Worm (Caenorhabditis elegans) whole organism, L4 larva: ENCODE measurements around the gene npr-31.

ENCODE experiments used
- F10B5.3 ChIP-seq: sonication (generic microtip); optimal IDR thresholded peaks from 2 replicates; lab custom pipeline; 2016; ENCODE audit warnings: mild to moderate bottlenecking, missing genetic modification characterization, missing compliant biosample characterization
- F26F4.8 ChIP-seq: fragments of 200-800 bp; sonication (Bioruptor generic); conservative IDR thresholded peaks from 2 replicates; pipeline ENCODE4 v1.3.6; 2022; ENCODE audit warnings: missing genetic modification characterization, missing compliant biosample characterization
- F37D6.2 ChIP-seq: sonication (generic microtip); optimal IDR thresholded peaks from 2 replicates; lab custom pipeline; 2016; ENCODE audit warnings: mild to moderate bottlenecking, missing genetic modification characterization, missing compliant biosample characterization
- R02D3.7 ChIP-seq: fragments of 150-350 bp; sonication (generic microtip); optimal IDR thresholded peaks from 3 replicates; lab custom pipeline; 2014; ENCODE audit warnings: missing biosample characterization, missing genetic modification characterization
- T20F7.1 ChIP-seq: fragments of 200-800 bp; sonication (Bioruptor generic); optimal IDR thresholded peaks from 2 replicates; lab custom pipeline; 2018; ENCODE audit warnings: mild to moderate bottlenecking, missing genetic modification characterization, missing compliant biosample characterization
- Y105C5A.15 ChIP-seq: fragments of 200-800 bp; sonication (Bioruptor generic); IDR thresholded peaks from 2 replicates; pipeline ENCODE4 v1.3.6; 2022; ENCODE audit warnings: missing genetic modification characterization, missing compliant biosample characterization
- Y5F2A.4 ChIP-seq: fragments of 200-800 bp; sonication (Bioruptor generic); optimal IDR thresholded peaks from 2 replicates; lab custom pipeline; 2018; ENCODE audit warnings: mild to moderate bottlenecking, missing genetic modification characterization, missing compliant biosample characterization
- arid-1 ChIP-seq: fragments of 200-800 bp; sonication (Bioruptor generic); conservative IDR thresholded peaks from 2 replicates; pipeline ENCODE4 v1.3.6; 2022; ENCODE audit warnings: missing genetic modification reagents, missing genetic modification characterization, missing compliant biosample characterization
- ceh-28 ChIP-seq: fragments of 150-350 bp; optimal IDR thresholded peaks from 2 replicates; lab custom pipeline; 2014; ENCODE audit warnings: missing biosample characterization, missing genetic modification reagents, missing genetic modification characterization
- ceh-32 ChIP-seq: sonication (generic microtip); optimal IDR thresholded peaks from 2 replicates; lab custom pipeline; 2016; ENCODE audit warnings: mild to moderate bottlenecking, missing genetic modification characterization, missing compliant biosample characterization; ENCODE audit not compliant: poor library complexity
- ceh-82 ChIP-seq: sonication (generic microtip); optimal IDR thresholded peaks from 2 replicates; lab custom pipeline; 2017; ENCODE audit warnings: missing biosample characterization, missing genetic modification characterization
- daf-12 ChIP-seq: fragments of 150-350 bp; optimal IDR thresholded peaks from 2 replicates; lab custom pipeline; 2014; ENCODE audit warnings: missing biosample characterization, missing genetic modification reagents, missing genetic modification characterization
- daf-16 ChIP-seq, 3 experiments: sonication (generic microtip); optimal IDR thresholded peaks; 2 replicates each; lab custom pipeline; 2016 to 2017; ENCODE audit warnings: missing genetic modification characterization in 3 of 3, missing genetic modification reagents in 3 of 3, mild to moderate bottlenecking in 2 of 3, missing compliant biosample characterization in 2 of 3, missing biosample characterization in 1 of 3, moderate library complexity in 1 of 3
- daf-19 ChIP-seq: fragments of 200-800 bp; sonication (Bioruptor generic); conservative IDR thresholded peaks from 2 replicates; pipeline ENCODE4 v1.3.6; 2022; ENCODE audit warnings: missing genetic modification characterization, missing compliant biosample characterization
- dmd-6 ChIP-seq: fragments of 200-800 bp; sonication (Bioruptor generic); IDR thresholded peaks from 2 replicates; pipeline ENCODE4 v1.3.6; 2022; ENCODE audit warnings: missing genetic modification reagents, missing genetic modification characterization, missing compliant biosample characterization
- dmd-8 ChIP-seq: fragments of 200-800 bp; sonication (Bioruptor generic); IDR thresholded peaks from 2 replicates; pipeline ENCODE4 v1.3.6; 2022; ENCODE audit warnings: missing genetic modification characterization, missing compliant biosample characterization
- dmd-9 ChIP-seq: fragments of 200-800 bp; sonication (Bioruptor generic); IDR thresholded peaks from 2 replicates; pipeline ENCODE4 v1.3.6; 2022; ENCODE audit warnings: missing genetic modification reagents, missing genetic modification characterization, missing compliant biosample characterization
- dve-1 ChIP-seq: sonication (generic microtip); optimal IDR thresholded peaks from 2 replicates; lab custom pipeline; 2017; ENCODE audit warnings: antibody characterized with exemption, mild to moderate bottlenecking, missing genetic modification characterization, missing compliant biosample characterization; ENCODE audit not compliant: insufficient read depth
- fos-1 ChIP-seq: fragments of 150-350 bp; optimal IDR thresholded peaks from 2 replicates; lab custom pipeline; 2014; ENCODE audit warnings: missing biosample characterization, missing genetic modification characterization
- hlh-11 ChIP-seq: fragments of 200-800 bp; sonication (Bioruptor generic); optimal IDR thresholded peaks from 2 replicates; lab custom pipeline; 2018; ENCODE audit warnings: mild to moderate bottlenecking, missing genetic modification characterization, missing compliant biosample characterization
- hlh-30 ChIP-seq: sonication (generic microtip); optimal IDR thresholded peaks from 2 replicates; lab custom pipeline; 2017; ENCODE audit warnings: antibody characterized with exemption, mild to moderate bottlenecking, missing genetic modification characterization, missing compliant biosample characterization; ENCODE audit not compliant: insufficient read depth
- lin-13 ChIP-seq: fragments of 150-350 bp; optimal IDR thresholded peaks from 2 replicates; lab custom pipeline; 2014; ENCODE audit warnings: missing biosample characterization, missing genetic modification reagents, missing genetic modification characterization
- lin-29 ChIP-seq: fragments of 200-800 bp; sonication (Bioruptor generic); IDR thresholded peaks from 2 replicates; pipeline ENCODE4 v1.3.6; 2022; ENCODE audit warnings: missing genetic modification reagents, missing genetic modification characterization, missing compliant biosample characterization
- lin-39 ChIP-seq: fragments of 150-350 bp; optimal IDR thresholded peaks from 2 replicates; lab custom pipeline; 2014; ENCODE audit warnings: missing biosample characterization, missing genetic modification reagents, missing genetic modification characterization
- lsy-2 ChIP-seq, 2 experiments: fragments of 150-350 bp in 1 of 2; sonication (generic microtip) in 1 of 2; optimal IDR thresholded peaks; 2 replicates each; lab custom pipeline; 2014 to 2017; ENCODE audit warnings: missing biosample characterization in 2 of 2, missing genetic modification characterization in 2 of 2
- madf-9 ChIP-seq: fragments of 200-800 bp; sonication (Bioruptor generic); conservative IDR thresholded peaks from 2 replicates; pipeline ENCODE4 v1.3.6; 2022; ENCODE audit warnings: missing genetic modification reagents, missing genetic modification characterization, missing compliant biosample characterization
- mdl-1 ChIP-seq, 2 experiments: fragments of 150-350 bp in 1 of 2; sonication (generic microtip) in 1 of 2; optimal IDR thresholded peaks; 2 replicates each; lab custom pipeline; 2014 to 2017; ENCODE audit warnings: missing biosample characterization in 2 of 2, missing genetic modification characterization in 2 of 2
- mes-2 ChIP-seq: sonication (generic microtip); optimal IDR thresholded peaks from 2 replicates; lab custom pipeline; 2016; ENCODE audit warnings: missing genotype, mild to moderate bottlenecking, missing genetic modification characterization, missing compliant biosample characterization; ENCODE audit not compliant: poor library complexity, severe bottlenecking
- mxl-2 ChIP-seq: fragments of 200-800 bp; sonication (Bioruptor generic); conservative IDR thresholded peaks from 2 replicates; pipeline ENCODE4 v1.3.6; 2022; ENCODE audit warnings: missing genetic modification reagents, missing genetic modification characterization, missing compliant biosample characterization
- mxl-3 ChIP-seq: fragments of 200-800 bp; sonication (Bioruptor generic); optimal IDR thresholded peaks from 2 replicates; lab custom pipeline; 2018; ENCODE audit warnings: mild to moderate bottlenecking, missing genetic modification characterization, missing compliant biosample characterization
- nhr-11 ChIP-seq: fragments of 150-350 bp; optimal IDR thresholded peaks from 2 replicates; lab custom pipeline; 2014; ENCODE audit warnings: missing biosample characterization, missing genetic modification characterization
- nhr-28 ChIP-seq: fragments of 150-350 bp; optimal IDR thresholded peaks from 2 replicates; lab custom pipeline; 2014; ENCODE audit warnings: missing biosample characterization, missing genetic modification characterization
- nhr-41 ChIP-seq: fragments of 200-800 bp; sonication (Bioruptor generic); IDR thresholded peaks from 2 replicates; pipeline ENCODE4 v1.3.6; 2022; ENCODE audit warnings: missing genetic modification reagents, missing genetic modification characterization, missing compliant biosample characterization
- nhr-77 ChIP-seq: fragments of 150-350 bp; optimal IDR thresholded peaks from 2 replicates; lab custom pipeline; 2014; ENCODE audit warnings: missing biosample characterization, missing genetic modification characterization
- pha-4 ChIP-seq, 2 experiments: fragments of 150-350 bp in 1 of 2; fragments of 200-800 bp in 1 of 2; sonication (Bioruptor generic) in 1 of 2; IDR thresholded peaks in 1 of 2; optimal IDR thresholded peaks in 1 of 2; 2 replicates each; pipeline versions ENCODE4 v1.3.6 to Lab custom; 2014 to 2022; ENCODE audit warnings: missing genetic modification characterization in 2 of 2, missing genetic modification reagents in 2 of 2, missing biosample characterization in 1 of 2, missing compliant biosample characterization in 1 of 2
- php-3 ChIP-seq: fragments of 200-800 bp; sonication (Bioruptor generic); IDR thresholded peaks from 2 replicates; pipeline ENCODE4 v1.3.6; 2022; ENCODE audit warnings: missing genetic modification reagents, missing genetic modification characterization, missing compliant biosample characterization
- rbr-2 ChIP-seq: sonication (generic microtip); optimal IDR thresholded peaks from 2 replicates; lab custom pipeline; 2016; ENCODE audit warnings: missing genotype, missing genetic modification characterization, missing compliant biosample characterization
- sdz-12 ChIP-seq: fragments of 200-800 bp; sonication (Bioruptor generic); optimal IDR thresholded peaks from 2 replicates; lab custom pipeline; 2018; ENCODE audit warnings: mild to moderate bottlenecking, missing genetic modification characterization, missing compliant biosample characterization
- set-16 ChIP-seq: fragments of 200-800 bp; sonication (Bioruptor generic); IDR thresholded peaks from 2 replicates; pipeline ENCODE4 v1.3.6; 2022; ENCODE audit warnings: missing genetic modification reagents, missing genetic modification characterization, missing compliant biosample characterization
- spr-1 ChIP-seq: sonication (generic microtip); optimal IDR thresholded peaks from 2 replicates; lab custom pipeline; 2016; ENCODE audit warnings: mild to moderate bottlenecking, missing genetic modification characterization, missing compliant biosample characterization
- spr-3 ChIP-seq: fragments of 200-800 bp; sonication (Bioruptor generic); optimal IDR thresholded peaks from 2 replicates; lab custom pipeline; 2018; ENCODE audit warnings: mild to moderate bottlenecking, missing genetic modification characterization, missing compliant biosample characterization
- tag-97 ChIP-seq: fragments of 200-800 bp; sonication (Bioruptor generic); IDR thresholded peaks from 2 replicates; pipeline ENCODE4 v1.3.6; 2022; ENCODE audit warnings: missing genetic modification characterization, missing compliant biosample characterization
- unc-130 ChIP-seq: sonication (generic microtip); optimal IDR thresholded peaks from 2 replicates; lab custom pipeline; 2016; ENCODE audit warnings: missing genetic modification reagents, missing genetic modification characterization, missing compliant biosample characterization
- unc-39 ChIP-seq: sonication (generic microtip); optimal IDR thresholded peaks from 2 replicates; lab custom pipeline; 2017; ENCODE audit warnings: missing biosample characterization, missing genetic modification characterization
- unc-62 ChIP-seq, 3 experiments: fragments of 150-350 bp in 1 of 3; sonication (generic microtip); optimal IDR thresholded peaks in 2 of 3; peaks in 1 of 3; 1 replicate in 1 of 3; 2 replicates in 2 of 3; lab custom pipeline; 2014 to 2017; ENCODE audit warnings: missing biosample characterization in 3 of 3, missing genetic modification characterization in 3 of 3, missing genetic modification reagents in 3 of 3, missing genotype in 1 of 3
- zag-1 ChIP-seq: fragments of 150-350 bp; optimal IDR thresholded peaks from 2 replicates; lab custom pipeline; 2014; ENCODE audit warnings: missing biosample characterization, missing genetic modification characterization
- zfp-3 ChIP-seq: fragments of 200-800 bp; sonication (Bioruptor generic); conservative IDR thresholded peaks from 2 replicates; pipeline ENCODE4 v1.3.6; 2022; ENCODE audit warnings: missing genetic modification reagents, missing genetic modification characterization, missing compliant biosample characterization

npr-31 gene

ce11 chrII:7155392-7155791, 11.0 kb downstream of the npr-31 start, which contains the start of gene C27H5.2 (continued):
- TF ChIP-seq Y5F2A.4 (GFP tag; lab: Kevin White, UChicago) (no peak), set-16 (no peak), daf-19 (GFP tag; lab: Robert Waterston, UW) (no peak), madf-9 (GFP tag; lab: Robert Waterston, UW) (no peak), spr-3 (GFP tag; lab: Kevin White, UChicago) (no peak), tag-97 (no peak), hlh-30 (tag; lab: Kevin White, UChicago) (peak; percentile 8), arid-1 (GFP tag; lab: Robert Waterston, UW) (no peak), lin-29 (GFP tag; lab: Robert Waterston, UW) (no peak), unc-39 (tag; lab: Kevin White, UChicago) (no peak), rbr-2 (tag; lab: Kevin White, UChicago) (no peak), dmd-6 (GFP tag; lab: Robert Waterston, UW) (peak; percentile 7; the same call in 1 of the 2 replicates), ceh-32 (tag; lab: Kevin White, UChicago) (no peak), pha-4 (GFP tag; IDR thresholded peaks at IDR 0.05; lab: Robert Waterston, UW) (no peak), pha-4 (tag; optimal IDR thresholded peaks at IDR 0.05; lab: Kevin White, UChicago) (no peak), nhr-41 (GFP tag; lab: Robert Waterston, UW) (no peak), dmd-8 (no peak), hlh-11 (peak; percentile 68), mxl-2 (GFP tag; lab: Robert Waterston, UW) (no peak), zfp-3 (GFP tag; lab: Robert Waterston, UW) (no peak), R02D3.7 (tag; lab: Kevin White, UChicago) (no peak), F10B5.3 (tag; lab: Kevin White, UChicago) (no peak), lsy-2 (tag; optimal IDR thresholded peaks at IDR 0.05; lab: Kevin White, UChicago) (no peak), mes-2 (tag; lab: Kevin White, UChicago) (peak; percentile 47), zag-1 (tag; lab: Kevin White, UChicago) (no peak), nhr-77 (tag; lab: Kevin White, UChicago) (no peak), dmd-9 (GFP tag; lab: Robert Waterston, UW) (no peak), ceh-82 (tag; lab: Kevin White, UChicago) (no peak), lin-13 (GFP tag; lab: Kevin White, UChicago) (no peak), unc-130 (GFP tag; lab: Kevin White, UChicago) (no peak), fos-1 (tag; lab: Kevin White, UChicago) (no peak), F37D6.2 (no peak), nhr-11 (no peak), F26F4.8 (no peak), sdz-12 (GFP tag; lab: Kevin White, UChicago) (no peak), daf-16 (GFP tag; optimal IDR thresholded peaks at IDR 0.05; lab: Kevin White, UChicago) (no peak), daf-16 (tag; optimal IDR thresholded peaks at IDR 0.05; lab: Kevin White, UChicago) (no peak), ceh-28 (tag; lab: Kevin White, UChicago) (no peak), daf-12 (tag; lab: Kevin White, UChicago) (no peak), spr-1 (tag; lab: Kevin White, UChicago) (no peak)

- TF ChIP-seq unc-62 (GFP tag; optimal IDR thresholded peaks at IDR 0.05 in 1 of 2; lab: Kevin White, UChicago) = peak in 1 of 2 experiments; percentile 69
- no peak for TF ChIP-seq unc-62 (tag; optimal IDR thresholded peaks at IDR 0.05; lab: Kevin White, UChicago)
- peak; percentile 11 for TF ChIP-seq T20F7.1 (GFP tag; lab: Kevin White, UChicago)
- peak; percentile 79; the same call in 1 of the 2 replicates for TF ChIP-seq mxl-2 (GFP tag; lab: Robert Waterston, UW)
- no peak for TF ChIP-seq R02D3.7 (tag; lab: Kevin White, UChicago)
- TF ChIP-seq tag-97 = no peak
- no peak for TF ChIP-seq lin-29 (GFP tag; lab: Robert Waterston, UW)
- TF ChIP-seq php-3 (GFP tag; lab: Robert Waterston, UW) = peak; percentile 68
- TF ChIP-seq pha-4 (GFP tag; IDR thresholded peaks at IDR 0.05; lab: Robert Waterston, UW) = no peak
- peak; percentile 42 for TF ChIP-seq pha-4 (tag; optimal IDR thresholded peaks at IDR 0.05; lab: Kevin White, UChicago)
- TF ChIP-seq lsy-2 (tag; optimal IDR thresholded peaks at IDR 0.05; lab: Kevin White, UChicago) = peak in 1 of 2 experiments; percentile 36
- TF ChIP-seq mdl-1 (tag; optimal IDR thresholded peaks at IDR 0.05; lab: Kevin White, UChicago) = peak in 1 of 2 experiments; percentile 39
- TF ChIP-seq dve-1 = peak; percentile 57
- TF ChIP-seq hlh-30 (tag; lab: Kevin White, UChicago) = peak; percentile 25
- peak; percentile 93 for TF ChIP-seq nhr-28
- no peak for TF ChIP-seq lin-39
- no peak for TF ChIP-seq Y105C5A.15 (GFP tag; lab: Robert Waterston, UW)
- peak; percentile 33 for TF ChIP-seq mxl-3
- peak; percentile 68 for TF ChIP-seq nhr-77 (tag; lab: Kevin White, UChicago)
- no peak for TF ChIP-seq daf-16 (GFP tag; optimal IDR thresholded peaks at IDR 0.05; lab: Kevin White, UChicago)
- TF ChIP-seq daf-16 (tag; optimal IDR thresholded peaks at IDR 0.05; lab: Kevin White, UChicago) = peak; percentile 95
- peak; percentile 78 for TF ChIP-seq dmd-6 (GFP tag; lab: Robert Waterston, UW)
Measured at ce11 chrII:7157415-7157814, 13.0 kb downstream of the npr-31 start.
